Worm (Caenorhabditis elegans) whole organism, L3 larva: ENCODE data around the gene col-41.

ENCODE experiments used
- aly-2 ChIP-seq: fragments of 150-350 bp; optimal IDR thresholded peaks from 2 replicates; lab custom pipeline; 2014; ENCODE audit warnings: missing biosample characterization, missing genetic modification characterization
- ama-1 ChIP-seq: fragments of 150-350 bp; optimal IDR thresholded peaks from 2 replicates; lab custom pipeline; 2018
- ceh-16 ChIP-seq: sonication (generic microtip); optimal IDR thresholded peaks from 2 replicates; lab custom pipeline; 2017; ENCODE audit warnings: missing biosample characterization, missing genetic modification characterization
- ceh-82 ChIP-seq: fragments of 150-350 bp; optimal IDR thresholded peaks from 2 replicates; lab custom pipeline; 2014; ENCODE audit warnings: missing biosample characterization, missing genetic modification characterization
- elt-2 ChIP-seq: sonication (generic microtip); optimal IDR thresholded peaks from 2 replicates; lab custom pipeline; 2016; ENCODE audit warnings: missing genetic modification reagents, mild to moderate bottlenecking, missing genetic modification characterization, missing compliant biosample characterization
- elt-3 ChIP-seq, 3 experiments: fragments of 150-350 bp in 1 of 3; sonication (generic microtip) in 2 of 3; optimal IDR thresholded peaks; 2 replicates in 2 of 3; 4 replicates in 1 of 3; lab custom pipeline; 2014 to 2017; ENCODE audit warnings: missing biosample characterization in 3 of 3, missing genetic modification characterization in 3 of 3
- jun-1 ChIP-seq: fragments of 150-350 bp; optimal IDR thresholded peaks from 2 replicates; lab custom pipeline; 2014; ENCODE audit warnings: missing biosample characterization, missing genetic modification reagents, missing genetic modification characterization
- lsy-12 ChIP-seq: sonication (generic microtip); optimal IDR thresholded peaks from 2 replicates; lab custom pipeline; 2016; ENCODE audit warnings: mild to moderate bottlenecking, missing genetic modification characterization, missing compliant biosample characterization
- nfya-1 ChIP-seq: sonication (generic microtip); optimal IDR thresholded peaks from 2 replicates; lab custom pipeline; 2017; ENCODE audit warnings: missing genetic modification characterization, mild to moderate bottlenecking, missing compliant biosample characterization, antibody characterized with exemption, moderate library complexity; ENCODE audit not compliant: insufficient read depth
- nhr-77 ChIP-seq: fragments of 150-350 bp; optimal IDR thresholded peaks from 2 replicates; lab custom pipeline; 2014; ENCODE audit warnings: missing biosample characterization, missing genetic modification characterization
- pha-4 ChIP-seq: fragments of 150-350 bp; optimal IDR thresholded peaks from 2 replicates; lab custom pipeline; 2014; ENCODE audit warnings: missing biosample characterization, missing genetic modification reagents, missing genetic modification characterization
- sea-2 ChIP-seq: fragments of 150-350 bp; sonication (generic microtip); optimal IDR thresholded peaks from 4 replicates; lab custom pipeline; 2014; ENCODE audit warnings: missing biosample characterization, missing genetic modification reagents, missing genetic modification characterization
- tbx-2 ChIP-seq: sonication (generic microtip); optimal IDR thresholded peaks from 2 replicates; lab custom pipeline; 2016; ENCODE audit warnings: mild to moderate bottlenecking, missing genetic modification characterization, missing compliant biosample characterization
- zag-1 ChIP-seq: fragments of 150-350 bp; optimal IDR thresholded peaks from 2 replicates; lab custom pipeline; 2014; ENCODE audit warnings: missing biosample characterization, missing genetic modification characterization

DNA sequence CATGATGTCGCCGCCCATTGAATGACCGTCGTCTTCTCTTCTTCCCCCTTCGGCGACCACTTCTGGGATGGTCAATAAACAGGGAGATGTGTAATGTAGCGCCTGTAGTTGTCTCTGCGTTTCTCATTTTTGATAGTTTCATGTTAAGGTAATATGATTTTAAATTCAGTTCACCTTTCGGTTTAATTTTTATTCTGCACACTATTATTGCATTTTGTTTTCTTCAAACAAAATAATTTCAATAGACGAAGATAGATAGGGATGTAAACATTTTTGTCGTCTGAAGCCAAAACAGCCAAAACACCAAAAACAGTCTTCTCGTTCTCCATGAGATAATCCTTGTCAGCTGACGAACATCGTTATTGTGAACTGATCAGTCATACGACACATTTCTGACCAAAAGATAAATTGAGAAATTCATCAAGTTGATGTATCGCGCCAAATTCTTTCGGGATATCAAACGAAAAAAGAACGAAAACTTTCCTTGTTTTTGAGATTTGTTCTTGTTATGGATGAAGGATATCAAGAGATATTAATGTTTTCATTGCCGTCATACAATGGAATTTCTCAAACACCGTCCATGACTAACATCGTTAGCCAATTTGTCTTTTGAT is 17.5 kb downstream of the col-41 start, which contains the start of gene C11G10.1:
- TF ChIP-seq jun-1 (tag; lab: Kevin White, UChicago) (no peak), ceh-82 (tag; lab: Kevin White, UChicago) (no peak), ceh-16 (tag; lab: Kevin White, UChicago) (no peak), ama-1 (lab: Kevin White, UChicago) (no peak), tbx-2 (no peak), nfya-1 (no peak), elt-3 (tag; optimal IDR thresholded peaks at IDR 0.05; lab: Kevin White, UChicago) (peak in 1 of 3 experiments; percentile 8), zag-1 (tag; lab: Kevin White, UChicago) (no peak), nhr-77 (no peak), aly-2 (tag; lab: Kevin White, UChicago) (no peak), pha-4 (no peak), elt-2 (no peak), sea-2 (GFP tag; lab: Kevin White, UChicago) (no peak), lsy-12 (no peak)
